Fruit fly (Drosophila melanogaster) whole organism, wandering third instar larva: ENCODE measurements around the gene CG42269.
A peak's percentile ranks its signal among the peaks of the same experiment; 100 is the strongest.

Source experiments
- Abd-B ChIP-seq: fragments of >200 bp; optimal IDR thresholded peaks from 2 replicates; lab custom pipeline; 2017; ENCODE audit warnings: missing biosample characterization, missing genetic modification characterization
- CG9705 ChIP-seq: fragments of 200-800 bp; sonication (Bioruptor generic); optimal IDR thresholded peaks from 2 replicates; lab custom pipeline; 2018; ENCODE audit warnings: missing biosample characterization, mild to moderate bottlenecking, missing genetic modification characterization
- CrebA ChIP-seq: fragments of 200-800 bp; sonication (Bioruptor generic); optimal IDR thresholded peaks from 2 replicates; lab custom pipeline; 2016; ENCODE audit warnings: missing biosample characterization, mild to moderate bottlenecking, missing genetic modification characterization, borderline replicate concordance
- GATAd ChIP-seq: sonication (Bioruptor generic); optimal IDR thresholded peaks from 2 replicates; lab custom pipeline; 2016; ENCODE audit warnings: missing biosample characterization, missing genetic modification characterization
- HLH106 ChIP-seq: fragments of 200-800 bp; optimal IDR thresholded peaks from 3 replicates; lab custom pipeline; 2019; ENCODE audit warnings: missing biosample characterization, mild to moderate bottlenecking, missing genetic modification characterization, moderate library complexity
- Hnf4 ChIP-seq: fragments of 200-800 bp; sonication (Bioruptor generic); optimal IDR thresholded peaks from 2 replicates; lab custom pipeline; 2016; ENCODE audit warnings: missing biosample characterization, mild to moderate bottlenecking, missing genetic modification characterization
- Hr78 ChIP-seq: fragments of >200 bp; optimal IDR thresholded peaks from 2 replicates; lab custom pipeline; 2017; ENCODE audit warnings: missing biosample characterization, missing genetic modification characterization
- Hr83 ChIP-seq: fragments of 200-300 bp; sonication (Bioruptor generic); optimal IDR thresholded peaks from 2 replicates; lab custom pipeline; 2016; ENCODE audit warnings: missing biosample characterization, mild to moderate bottlenecking, missing genetic modification characterization, moderate library complexity; ENCODE audit not compliant: poor library complexity, severe bottlenecking
- Jra ChIP-seq: sonication (Bioruptor generic); optimal IDR thresholded peaks from 2 replicates; lab custom pipeline; 2016; ENCODE audit warnings: missing biosample characterization, missing genetic modification characterization
- Myc ChIP-seq: fragments of >200 bp; optimal IDR thresholded peaks from 2 replicates; lab custom pipeline; 2017
- N ChIP-seq: fragments of >200 bp; optimal IDR thresholded peaks from 2 replicates; lab custom pipeline; 2018; ENCODE audit warnings: missing biosample characterization, missing external identifiers, missing genetic modification characterization
- OdsH ChIP-seq: fragments of 200-800 bp; sonication (Bioruptor generic); optimal IDR thresholded peaks from 2 replicates; lab custom pipeline; 2016; ENCODE audit warnings: missing biosample characterization, mild to moderate bottlenecking, missing genetic modification characterization
- Rel ChIP-seq, 2 experiments: fragments of 200-800 bp; sonication (Bioruptor generic) in 1 of 2; optimal IDR thresholded peaks; 2 replicates in 1 of 2; 3 replicates in 1 of 2; lab custom pipeline; 2016 to 2019; ENCODE audit warnings: mild to moderate bottlenecking in 2 of 2, missing biosample characterization in 2 of 2, missing genetic modification characterization in 2 of 2, moderate library complexity in 1 of 2
- Sp1 ChIP-seq: fragments of 200-800 bp; sonication (Bioruptor generic); optimal IDR thresholded peaks from 3 replicates; lab custom pipeline; 2019; ENCODE audit warnings: missing biosample characterization, mild to moderate bottlenecking, missing genetic modification characterization, moderate library complexity
- Vsx2 ChIP-seq: fragments of 200-300, 225-300 bp; sonication (Bioruptor generic); optimal IDR thresholded peaks from 2 replicates; lab custom pipeline; 2018; ENCODE audit warnings: missing biosample characterization, missing genetic modification characterization; ENCODE audit not compliant: partially characterized antibody
- br ChIP-seq: fragments of 200-800 bp; sonication (Bioruptor generic); optimal IDR thresholded peaks from 2 replicates; lab custom pipeline; 2016; ENCODE audit warnings: missing biosample characterization, missing genetic modification characterization
- brk ChIP-seq: fragments of 200-800 bp; sonication (Bioruptor generic); optimal IDR thresholded peaks from 2 replicates; lab custom pipeline; 2016; ENCODE audit warnings: missing biosample characterization, mild to moderate bottlenecking, missing genetic modification characterization
- dl ChIP-seq, 2 experiments: fragments of 175-275, 200-275 bp in 1 of 2; fragments of 200-275 bp in 1 of 2; sonication (Bioruptor generic); optimal IDR thresholded peaks; lab custom pipeline; 2018; ENCODE audit warnings: mild to moderate bottlenecking in 2 of 2, missing biosample characterization in 2 of 2, missing genetic modification characterization in 2 of 2, moderate library complexity in 2 of 2; ENCODE audit not compliant: partially characterized antibody in 2 of 2, insufficient read depth in 1 of 2
- dmrt93B ChIP-seq: fragments of 200-800 bp; sonication (Bioruptor generic); optimal IDR thresholded peaks from 2 replicates; lab custom pipeline; 2018; ENCODE audit warnings: missing biosample characterization, mild to moderate bottlenecking, missing genetic modification characterization
- dsf ChIP-seq: sonication (Bioruptor generic); optimal IDR thresholded peaks from 2 replicates; lab custom pipeline; 2016; ENCODE audit warnings: missing biosample characterization, missing genetic modification characterization, borderline replicate concordance
- ey ChIP-seq: fragments of 200-800 bp; sonication (Bioruptor generic); optimal IDR thresholded peaks from 2 replicates; lab custom pipeline; 2016; ENCODE audit warnings: missing biosample characterization, missing genetic modification characterization
- foxo ChIP-seq, 2 experiments: fragments of 200-800 bp; sonication (Bioruptor generic); optimal IDR thresholded peaks; 2 replicates in 1 of 2; 3 replicates in 1 of 2; lab custom pipeline; 2016 to 2017; ENCODE audit warnings: missing biosample characterization in 2 of 2, missing genetic modification characterization in 2 of 2
- fru ChIP-seq: fragments of 200-800 bp; sonication (Bioruptor generic); optimal IDR thresholded peaks from 3 replicates; lab custom pipeline; 2016; ENCODE audit warnings: missing biosample characterization, mild to moderate bottlenecking, missing genetic modification characterization
- h ChIP-seq: fragments of 200-800 bp; sonication (Bioruptor generic); optimal IDR thresholded peaks from 3 replicates; lab custom pipeline; 2016; ENCODE audit warnings: missing biosample characterization, mild to moderate bottlenecking, missing genetic modification characterization
- jim ChIP-seq: fragments of 175-275, 200-325 bp; sonication (Bioruptor generic); optimal IDR thresholded peaks from 2 replicates; lab custom pipeline; 2016; ENCODE audit warnings: missing biosample characterization, mild to moderate bottlenecking, missing genetic modification characterization
- pan ChIP-seq: fragments of >200 bp; optimal IDR thresholded peaks from 2 replicates; lab custom pipeline; 2017
- psq ChIP-seq: fragments of 200-800 bp; sonication (Bioruptor generic); optimal IDR thresholded peaks from 3 replicates; lab custom pipeline; 2017; ENCODE audit warnings: missing biosample characterization, mild to moderate bottlenecking, missing genetic modification characterization, moderate library complexity
- rgr ChIP-seq: fragments of 200-800 bp; sonication (Bioruptor generic); optimal IDR thresholded peaks from 3 replicates; lab custom pipeline; 2016; ENCODE audit warnings: missing biosample characterization, mild to moderate bottlenecking, missing genetic modification characterization
- sage ChIP-seq: fragments of 200-800 bp; sonication (Bioruptor generic); optimal IDR thresholded peaks from 2 replicates; lab custom pipeline; 2016; ENCODE audit warnings: missing biosample characterization, mild to moderate bottlenecking, missing genetic modification characterization
- sv ChIP-seq: fragments of 200-800 bp; sonication (Bioruptor generic); optimal IDR thresholded peaks from 3 replicates; lab custom pipeline; 2016; ENCODE audit warnings: missing biosample characterization, missing genetic modification characterization
- usp ChIP-seq: fragments of >200 bp; optimal IDR thresholded peaks from 2 replicates; lab custom pipeline; 2017; ENCODE audit warnings: missing biosample characterization, missing genetic modification characterization

Gene CG42269

DNA sequence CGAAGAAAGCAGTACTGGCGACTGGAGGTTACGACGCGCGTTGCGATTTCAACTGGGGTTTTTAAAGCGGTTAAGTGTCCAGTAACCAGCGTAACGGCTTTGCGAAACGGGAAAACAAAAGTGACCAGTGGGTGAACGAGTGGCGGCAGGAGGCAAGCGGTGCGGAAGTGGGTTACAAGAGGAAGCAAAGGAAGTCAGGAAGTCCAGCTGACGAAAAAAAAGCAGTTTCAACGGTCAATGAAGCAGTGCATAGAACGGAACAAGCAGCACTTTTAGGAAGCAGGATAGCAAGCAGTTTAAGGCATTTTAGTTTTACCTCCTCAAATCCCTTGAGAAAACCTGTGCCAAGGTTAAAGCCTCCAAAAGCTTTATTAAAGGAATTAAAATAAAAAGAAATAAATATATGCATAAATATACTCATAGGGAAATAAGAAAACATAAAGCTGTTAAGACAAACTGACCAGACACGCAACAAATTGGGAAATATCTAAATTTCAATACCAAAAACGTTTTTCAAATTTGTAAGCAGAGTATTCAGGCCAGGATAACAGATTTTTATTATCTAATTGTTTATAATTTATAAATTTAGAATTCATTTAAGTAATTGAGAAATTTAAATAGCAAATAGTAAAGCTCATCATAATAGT, 6.9 kb upstream of the CG42269 start, which contains the start of gene CG6592 (continued):
- TF ChIP-seq GATAd (no peak), N (GFP tag; lab: Kevin White, UChicago) (no peak), dmrt93B (GFP tag; lab: Kevin White, UChicago) (peak; percentile 15), br (GFP tag; lab: Kevin White, UChicago) (peak; percentile 4), ey (GFP tag; lab: Kevin White, UChicago) (no peak), Abd-B (GFP tag; lab: Kevin White, UChicago) (no peak), brk (GFP tag; lab: Kevin White, UChicago) (no peak)

DNA sequence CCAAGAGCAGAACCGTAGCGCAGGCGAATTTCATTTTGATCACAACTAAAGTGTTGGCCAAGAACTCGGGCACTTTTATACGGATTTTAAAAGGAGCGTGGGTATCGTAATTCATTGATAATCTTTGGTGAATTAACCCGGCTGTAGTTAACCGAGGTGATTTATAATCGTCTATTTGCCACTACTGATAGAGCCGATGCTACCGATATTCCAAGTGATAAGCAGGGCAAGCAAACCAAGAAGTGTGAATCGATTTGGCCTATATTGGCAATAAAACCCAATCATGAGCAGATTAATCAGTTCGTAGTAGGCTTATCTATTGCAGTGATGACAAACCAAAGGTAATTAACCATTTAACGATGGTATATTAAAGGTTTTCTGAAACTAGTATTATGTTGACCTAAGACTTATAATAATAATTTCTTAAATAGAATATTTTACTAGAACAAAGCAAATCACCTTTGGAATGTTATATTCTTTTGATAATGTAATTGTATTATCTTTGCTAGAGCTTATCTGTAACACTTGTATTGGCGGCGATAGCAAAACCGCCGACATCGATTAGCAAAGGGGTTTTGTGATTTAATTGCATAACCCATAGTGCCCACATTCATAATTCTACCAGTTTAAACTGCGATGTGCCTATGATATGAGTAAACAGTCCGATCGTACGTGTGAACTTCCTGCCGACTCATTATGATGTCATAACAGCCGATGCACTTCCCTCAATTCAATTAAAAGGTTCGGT, 3.1 kb upstream of the CG42269 start, which contains the start of gene CG10472:
TSS of gene CG10472 (minus strand) at position 51 of the 748 bp plus-strand sequence.
- TF ChIP-seq sv (GFP tag; lab: Kevin White, UChicago) (no peak), rgr (GFP tag; lab: Kevin White, UChicago) (no peak), Rel (GFP tag; optimal IDR thresholded peaks at IDR 0.05; lab: Kevin White, UChicago) (no peak), Rel (tag; optimal IDR thresholded peaks at IDR 0.05; lab: Kevin White, UChicago) (no peak), h (no peak)
- TF ChIP-seq, all 38 proteins: peak for 0

DNA sequence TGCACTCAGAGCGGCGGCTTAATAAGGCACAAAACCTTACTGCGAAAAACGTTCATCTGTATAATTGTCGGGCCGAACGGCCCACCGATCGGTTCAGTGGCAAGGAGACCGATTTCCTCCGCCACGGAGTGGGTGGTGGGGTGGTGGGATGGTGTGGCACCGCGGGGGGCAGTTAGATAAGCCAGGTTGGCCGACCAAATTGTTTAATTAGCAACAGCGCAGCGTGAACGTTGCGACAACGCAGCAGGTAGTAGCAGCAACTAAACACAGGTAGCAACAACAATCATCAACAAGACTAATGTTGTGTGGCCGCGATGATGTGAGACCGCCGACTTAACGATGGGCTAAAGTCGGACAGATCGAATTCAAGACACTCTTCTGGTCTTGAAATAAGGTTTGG, 2.1 kb downstream of the CG42269 start:
- TF ChIP-seq Hr78 (no peak), sv (GFP tag; lab: Kevin White, UChicago) (no peak), dl (GFP tag; optimal IDR thresholded peaks at IDR 0.05; lab: Kevin White, UChicago; ENCODE audit: insufficient read depth in 1 of 2, partially characterized antibody in 2 of 2) (no peak), Rel (GFP tag; optimal IDR thresholded peaks at IDR 0.05; lab: Kevin White, UChicago) (no peak), Rel (tag; optimal IDR thresholded peaks at IDR 0.05; lab: Kevin White, UChicago) (no peak), sage (no peak), dsf (GFP tag; lab: Kevin White, UChicago) (no peak), usp (GFP tag; lab: Kevin White, UChicago) (no peak), ey (GFP tag; lab: Kevin White, UChicago) (no peak), Hnf4 (no peak), HLH106 (tag; lab: Kevin White, UChicago) (no peak), dmrt93B (GFP tag; lab: Kevin White, UChicago) (no peak), jim (no peak), psq (no peak)

DNA sequence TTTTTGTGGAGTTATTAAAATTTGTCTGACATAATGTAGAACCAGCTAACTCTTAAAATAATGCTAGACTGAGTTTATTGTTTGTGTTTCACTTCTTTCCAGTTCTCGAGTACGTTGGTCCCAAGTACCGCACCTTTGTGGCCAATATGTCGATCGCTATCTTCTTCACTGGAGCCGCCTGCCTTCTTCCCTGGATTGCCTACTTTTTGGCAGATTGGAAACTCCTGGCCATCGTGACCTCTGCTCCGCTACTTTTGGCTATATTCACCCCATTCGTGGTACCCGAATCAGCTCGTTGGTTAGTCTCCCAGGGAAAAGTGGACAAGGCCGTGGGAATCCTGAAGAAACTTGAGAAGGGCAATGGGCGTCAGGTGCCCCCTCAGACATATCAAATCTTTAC, 4.0 kb downstream of the CG42269 start:
- TF ChIP-seq Sp1 (GFP tag; lab: Kevin White, UChicago) (no peak), pan (no peak), HLH106 (tag; lab: Kevin White, UChicago) (no peak)

DNA sequence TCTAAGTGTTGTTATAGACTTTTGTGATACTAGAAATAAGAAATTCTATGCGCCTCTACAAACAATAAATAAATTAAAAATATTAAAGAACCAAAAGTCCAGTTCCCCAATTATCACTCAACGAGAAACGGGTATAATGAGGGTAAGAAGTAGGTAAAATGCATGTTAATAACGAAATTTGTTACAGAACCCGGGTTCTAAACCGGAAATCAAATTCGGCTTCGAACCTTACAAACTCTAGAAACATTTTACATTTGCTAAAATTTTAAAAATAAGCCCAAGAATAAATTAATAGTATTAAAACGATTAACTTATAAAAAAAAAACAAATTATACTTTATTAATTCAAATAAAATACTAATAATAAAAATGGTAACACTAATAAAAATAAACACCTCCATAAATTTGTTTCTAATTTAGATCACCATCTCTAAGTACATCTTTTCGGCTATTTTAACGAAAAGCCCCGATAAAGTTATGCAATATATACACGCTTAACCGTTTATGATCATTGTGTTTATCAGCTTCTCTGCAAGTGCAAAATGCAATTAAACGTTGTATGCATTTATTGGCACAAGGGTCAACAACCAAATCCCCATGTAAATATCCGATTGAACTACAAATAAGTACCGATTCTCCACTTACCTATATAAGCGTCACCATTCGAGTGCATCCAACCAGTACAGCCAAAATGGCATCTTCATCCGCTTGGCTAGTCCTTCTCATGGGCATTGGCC, 5.5 kb downstream of the CG42269 start, which contains the start of gene CG6602:
TSS of gene CG6602 (plus strand) at position 686 of the 736 bp plus-strand sequence.
- TF ChIP-seq ey (GFP tag; lab: Kevin White, UChicago) (peak; percentile 3), sv (GFP tag; lab: Kevin White, UChicago) (peak; percentile 30), CG9705 (peak; percentile 69), foxo (GFP tag; optimal IDR thresholded peaks at IDR 0.05; lab: Kevin White, UChicago) (peak in 1 of 2 experiments; percentile 53), CrebA (GFP tag; lab: Kevin White, UChicago) (no peak), dl (GFP tag; optimal IDR thresholded peaks at IDR 0.05; lab: Kevin White, UChicago; ENCODE audit: insufficient read depth in 1 of 2, partially characterized antibody in 2 of 2) (no peak), rgr (GFP tag; lab: Kevin White, UChicago) (peak; percentile 68), Sp1 (GFP tag; lab: Kevin White, UChicago) (peak; percentile 36), OdsH (peak; percentile 27), GATAd (no peak), h (peak; percentile 26), Abd-B (GFP tag; lab: Kevin White, UChicago) (no peak), fru (GFP tag; lab: Kevin White, UChicago) (peak; percentile 25), sage (peak; percentile 39), Vsx2 (GFP tag; lab: Kevin White, UChicago) (no peak), Hr83 (GFP tag; lab: Kevin White, UChicago) (peak; percentile 65), Hr78 (no peak), Myc (lab: Kevin White, UChicago) (no peak), dsf (GFP tag; lab: Kevin White, UChicago) (no peak), br (GFP tag; lab: Kevin White, UChicago) (no peak), dmrt93B (GFP tag; lab: Kevin White, UChicago) (peak; percentile 89), HLH106 (tag; lab: Kevin White, UChicago) (peak; percentile 59), Jra (GFP tag; lab: Kevin White, UChicago) (no peak)
